Fruit fly (Drosophila melanogaster) whole organism, prepupa: ENCODE results near the gene CG33339.

Experiments used
- CG6276 ChIP-seq: fragments of 200-800 bp; sonication (Bioruptor generic); optimal IDR thresholded peaks from 2 replicates; lab custom pipeline; 2017; ENCODE audit warnings: missing biosample characterization, mild to moderate bottlenecking, missing genetic modification characterization
- CG6808 ChIP-seq: fragments of 200-800 bp; sonication (Bioruptor generic); optimal IDR thresholded peaks from 3 replicates; lab custom pipeline; 2017; ENCODE audit warnings: missing biosample characterization, missing genetic modification characterization, mild to moderate bottlenecking, moderate library complexity, missing genetic modification reagents
- CG6854 ChIP-seq: fragments of 200-800 bp; sonication (Bioruptor generic); optimal IDR thresholded peaks from 2 replicates; lab custom pipeline; 2017; ENCODE audit warnings: missing biosample characterization, mild to moderate bottlenecking, missing genetic modification characterization
- Eip78C ChIP-seq: fragments of 200-800 bp; sonication (Bioruptor generic); peaks from one replicate; lab custom pipeline; 2016; ENCODE audit warnings: missing biosample characterization, missing genetic modification characterization
- Eip93F ChIP-seq: fragments of 200-800 bp; sonication (Bioruptor generic); optimal IDR thresholded peaks from 2 replicates; lab custom pipeline; 2016; ENCODE audit warnings: missing biosample characterization, mild to moderate bottlenecking, missing genetic modification characterization
- Ets96B ChIP-seq: fragments of 200-800 bp; optimal IDR thresholded peaks from 2 replicates; lab custom pipeline; 2019; ENCODE audit warnings: missing biosample characterization, mild to moderate bottlenecking, missing genetic modification characterization, moderate library complexity
- OdsH ChIP-seq: fragments of 200-800 bp; sonication (Bioruptor generic); optimal IDR thresholded peaks from 3 replicates; lab custom pipeline; 2016; ENCODE audit warnings: missing biosample characterization, missing genetic modification characterization
- Smox ChIP-seq: fragments of 200-800 bp; sonication (Bioruptor generic); optimal IDR thresholded peaks from 3 replicates; lab custom pipeline; 2016; ENCODE audit warnings: missing biosample characterization, missing genetic modification characterization
- lz ChIP-seq: fragments of 200-800 bp; sonication (Bioruptor generic); optimal IDR thresholded peaks from 3 replicates; lab custom pipeline; 2016; ENCODE audit warnings: missing biosample characterization, missing genetic modification characterization
- ss ChIP-seq, 2 experiments: fragments of 200-800 bp; sonication (Bioruptor generic); optimal IDR thresholded peaks; 2 replicates in 1 of 2; 3 replicates in 1 of 2; lab custom pipeline; 2017 to 2018; ENCODE audit warnings: mild to moderate bottlenecking in 2 of 2, missing biosample characterization in 2 of 2, missing genetic modification characterization in 2 of 2, moderate library complexity in 1 of 2

- no peak for TF ChIP-seq OdsH
- TF ChIP-seq CG6854 (GFP tag; lab: Kevin White, UChicago) = no peak
- no peak for TF ChIP-seq Eip93F (GFP tag; lab: Kevin White, UChicago)
- no peak for TF ChIP-seq CG6808 (GFP tag; lab: Kevin White, UChicago)
- no peak for TF ChIP-seq lz (GFP tag; lab: Kevin White, UChicago)
- no peak for TF ChIP-seq ss (GFP tag; optimal IDR thresholded peaks at IDR 0.05; lab: Kevin White, UChicago)
- TF ChIP-seq Ets96B (tag; lab: Kevin White, UChicago) = no peak
- TF ChIP-seq CG6276 (GFP tag; lab: Kevin White, UChicago) = no peak
- no peak for TF ChIP-seq Eip78C (GFP tag; lab: Kevin White, UChicago)
- TF ChIP-seq Smox (GFP tag; lab: Kevin White, UChicago) = no peak
These were observed at the start of gene CG33339, which contains the start of gene CG5762 for dm6 chr3R:24361583-24361982.
